Fruit fly (Drosophila melanogaster): Measurements from ENCODE around the gene CG42711.

- TF ChIP-seq sage (GFP tag; optimal IDR thresholded peaks at IDR 0.05): no peak
- no peak for TF ChIP-seq pan (optimal IDR thresholded peaks at IDR 0.05)
- no peak for TF ChIP-seq OdsH (GFP tag; optimal IDR thresholded peaks at IDR 0.05)
- TF ChIP-seq fru (GFP tag; optimal IDR thresholded peaks at IDR 0.05): peak; percentile 50
- TF ChIP-seq Dfd (GFP tag; optimal IDR thresholded peaks at IDR 0.05): no peak
- no peak for TF ChIP-seq Hr78 (GFP tag; optimal IDR thresholded peaks at IDR 0.05)
- no peak for TF ChIP-seq psq (GFP tag; optimal IDR thresholded peaks at IDR 0.05)
- TF ChIP-seq woc (GFP tag; optimal IDR thresholded peaks at IDR 0.05): no peak
- TF ChIP-seq CG32264 (GFP tag; optimal IDR thresholded peaks at IDR 0.05): no peak
- TF ChIP-seq Myc (optimal IDR thresholded peaks at IDR 0.05): no peak
- TF ChIP-seq dl (GFP tag; optimal IDR thresholded peaks at IDR 0.05; ENCODE audit: insufficient read depth in 1 of 2, partially characterized antibody in 2 of 2): no peak
- no peak for TF ChIP-seq CG9705 (GFP tag; optimal IDR thresholded peaks at IDR 0.05)
- no peak for TF ChIP-seq foxo (GFP tag; optimal IDR thresholded peaks at IDR 0.05)
Observed at dm6 chr2L:13900111-13900930, 30.8 kb downstream of the CG42711 start.

All from whole organism, wandering third instar larva.